Fruit fly (Drosophila melanogaster) whole organism, prepupa: ENCODE data around the gene CG43051.
A peak's percentile ranks its signal among the peaks of the same experiment; 100 is the strongest.

Experiments
- CG10669 ChIP-seq: fragments of 200-800 bp; sonication (Bioruptor generic); optimal IDR thresholded peaks from 3 replicates; lab custom pipeline; 2018; ENCODE audit warnings: missing biosample characterization, mild to moderate bottlenecking, missing genetic modification characterization, moderate library complexity
- CG11294 ChIP-seq: fragments of 200-800 bp; sonication (Bioruptor generic); IDR thresholded peaks from 2 replicates; pipeline ENCODE4 v1.3.6; 2022; ENCODE audit warnings: missing biosample characterization, missing genetic modification characterization
- CG11762 ChIP-seq: fragments of 200-800 bp; sonication (Bioruptor generic); optimal IDR thresholded peaks from 3 replicates; lab custom pipeline; 2016; ENCODE audit warnings: missing biosample characterization, missing genetic modification characterization; ENCODE audit not compliant: insufficient read depth
- CG11902 ChIP-seq: fragments of 200-800 bp; sonication (Bioruptor generic); optimal IDR thresholded peaks from 3 replicates; lab custom pipeline; 2016; ENCODE audit warnings: missing biosample characterization, missing genetic modification characterization
- CG15336 ChIP-seq: fragments of 200-800 bp; sonication (Bioruptor generic); IDR thresholded peaks from 2 replicates; pipeline ENCODE4 v1.3.6; 2022; ENCODE audit warnings: missing biosample characterization, missing genetic modification characterization
- CG16779 ChIP-seq: fragments of 200-800 bp; sonication (Bioruptor generic); optimal IDR thresholded peaks from 3 replicates; lab custom pipeline; 2017; ENCODE audit warnings: missing biosample characterization, mild to moderate bottlenecking, missing genetic modification characterization
- CG3032 ChIP-seq: fragments of 200-800 bp; optimal IDR thresholded peaks from 2 replicates; lab custom pipeline; 2019; ENCODE audit warnings: missing biosample characterization, mild to moderate bottlenecking, missing genetic modification characterization, moderate library complexity
- CG31627 ChIP-seq: fragments of 200-800 bp; sonication (Bioruptor generic); optimal IDR thresholded peaks from 3 replicates; lab custom pipeline; 2016; ENCODE audit warnings: missing biosample characterization, missing genetic modification characterization
- CG32006 ChIP-seq: fragments of 200-800 bp; sonication (Bioruptor generic); optimal IDR thresholded peaks from 3 replicates; lab custom pipeline; 2017; ENCODE audit warnings: missing biosample characterization, mild to moderate bottlenecking, missing genetic modification characterization
- CG34406 ChIP-seq: fragments of 200-800 bp; sonication (Bioruptor generic); optimal IDR thresholded peaks from 3 replicates; lab custom pipeline; 2016; ENCODE audit warnings: missing biosample characterization, missing genetic modification characterization
- CG4318 ChIP-seq: fragments of 200-800 bp; sonication (Bioruptor generic); optimal IDR thresholded peaks from 3 replicates; lab custom pipeline; 2017; ENCODE audit warnings: missing biosample characterization, mild to moderate bottlenecking, missing genetic modification characterization
- CG6163 ChIP-seq: fragments of 200-800 bp; sonication (Bioruptor generic); IDR thresholded peaks from 3 replicates; pipeline ENCODE4 v1.3.6; 2022; ENCODE audit warnings: missing biosample characterization, missing genetic modification characterization
- CG6276 ChIP-seq: fragments of 200-800 bp; sonication (Bioruptor generic); optimal IDR thresholded peaks from 2 replicates; lab custom pipeline; 2017; ENCODE audit warnings: missing biosample characterization, mild to moderate bottlenecking, missing genetic modification characterization
- CG6808 ChIP-seq: fragments of 200-800 bp; sonication (Bioruptor generic); optimal IDR thresholded peaks from 3 replicates; lab custom pipeline; 2017; ENCODE audit warnings: missing biosample characterization, missing genetic modification characterization, mild to moderate bottlenecking, moderate library complexity, missing genetic modification reagents
- CG6854 ChIP-seq: fragments of 200-800 bp; sonication (Bioruptor generic); optimal IDR thresholded peaks from 2 replicates; lab custom pipeline; 2017; ENCODE audit warnings: missing biosample characterization, mild to moderate bottlenecking, missing genetic modification characterization
- CG7368 ChIP-seq: fragments of 200-800 bp; sonication (Bioruptor generic); optimal IDR thresholded peaks from 3 replicates; lab custom pipeline; 2016; ENCODE audit warnings: missing biosample characterization, missing genetic modification characterization
- CG8319 ChIP-seq: fragments of 200-800 bp; sonication (Bioruptor generic); optimal IDR thresholded peaks from 3 replicates; lab custom pipeline; 2016; ENCODE audit warnings: missing biosample characterization, missing genetic modification characterization
- CG8632 ChIP-seq: fragments of 200-800 bp; sonication (Bioruptor generic); optimal IDR thresholded peaks from 3 replicates; lab custom pipeline; 2016; ENCODE audit warnings: missing biosample characterization, missing genetic modification characterization
- CG9139 ChIP-seq: fragments of 200-800 bp; sonication (Bioruptor generic); optimal IDR thresholded peaks from 3 replicates; lab custom pipeline; 2017; ENCODE audit warnings: missing biosample characterization, mild to moderate bottlenecking, missing genetic modification characterization
- Eip75B ChIP-seq: fragments of 200-800 bp; sonication (Bioruptor generic); optimal IDR thresholded peaks from 3 replicates; lab custom pipeline; 2016; ENCODE audit warnings: missing biosample characterization, missing genetic modification characterization
- Eip78C ChIP-seq: fragments of 200-800 bp; sonication (Bioruptor generic); peaks from one replicate; lab custom pipeline; 2016; ENCODE audit warnings: missing biosample characterization, missing genetic modification characterization
- Eip93F ChIP-seq: fragments of 200-800 bp; sonication (Bioruptor generic); optimal IDR thresholded peaks from 2 replicates; lab custom pipeline; 2016; ENCODE audit warnings: missing biosample characterization, mild to moderate bottlenecking, missing genetic modification characterization
- Ets21C ChIP-seq: fragments of 200-800 bp; sonication (Bioruptor generic); optimal IDR thresholded peaks from 3 replicates; lab custom pipeline; 2016; ENCODE audit warnings: missing biosample characterization, missing genetic modification characterization
- Ets96B ChIP-seq: fragments of 200-800 bp; optimal IDR thresholded peaks from 2 replicates; lab custom pipeline; 2019; ENCODE audit warnings: missing biosample characterization, mild to moderate bottlenecking, missing genetic modification characterization, moderate library complexity
- Gug ChIP-seq: fragments of 200-800 bp; sonication (Bioruptor generic); IDR thresholded peaks from 2 replicates; pipeline ENCODE4 v1.3.6; 2022; ENCODE audit warnings: missing biosample characterization, missing genetic modification characterization
- Hr38 ChIP-seq: sonication (Bioruptor generic); optimal IDR thresholded peaks from 2 replicates; lab custom pipeline; 2016; ENCODE audit warnings: missing biosample characterization, missing genetic modification characterization
- Hr4 ChIP-seq: fragments of 200-800 bp; sonication (Bioruptor generic); optimal IDR thresholded peaks from 3 replicates; lab custom pipeline; 2016; ENCODE audit warnings: missing biosample characterization, missing genetic modification characterization
- Lpt ChIP-seq: fragments of 200-800 bp; sonication (Bioruptor generic); optimal IDR thresholded peaks from 3 replicates; lab custom pipeline; 2016; ENCODE audit warnings: missing biosample characterization, missing genetic modification characterization
- OdsH ChIP-seq: fragments of 200-800 bp; sonication (Bioruptor generic); optimal IDR thresholded peaks from 3 replicates; lab custom pipeline; 2016; ENCODE audit warnings: missing biosample characterization, missing genetic modification characterization
- Smox ChIP-seq: fragments of 200-800 bp; sonication (Bioruptor generic); optimal IDR thresholded peaks from 3 replicates; lab custom pipeline; 2016; ENCODE audit warnings: missing biosample characterization, missing genetic modification characterization
- Sox102F ChIP-seq: fragments of 200-800 bp; sonication (Bioruptor generic); optimal IDR thresholded peaks from 2 replicates; lab custom pipeline; 2016; ENCODE audit warnings: missing biosample characterization, mild to moderate bottlenecking, missing genetic modification characterization
- Sox14 ChIP-seq: fragments of 200-800 bp; sonication (Bioruptor generic); optimal IDR thresholded peaks from 3 replicates; lab custom pipeline; 2016; ENCODE audit warnings: missing biosample characterization, missing genetic modification characterization
- Sox15 ChIP-seq: fragments of 200-800 bp; sonication (Bioruptor generic); optimal IDR thresholded peaks from 3 replicates; lab custom pipeline; 2016; ENCODE audit warnings: missing biosample characterization, missing genetic modification characterization
- achi ChIP-seq: fragments of 200-800 bp; sonication (Bioruptor generic); optimal IDR thresholded peaks from 3 replicates; lab custom pipeline; 2016; ENCODE audit warnings: missing biosample characterization, missing genetic modification characterization
- cyc ChIP-seq: fragments of 200-800 bp; sonication (Bioruptor generic); optimal IDR thresholded peaks from 3 replicates; lab custom pipeline; 2016; ENCODE audit warnings: missing biosample characterization, missing genetic modification characterization
- dac ChIP-seq: fragments of 200-800 bp; sonication (Bioruptor generic); optimal IDR thresholded peaks from 2 replicates; lab custom pipeline; 2017; ENCODE audit warnings: missing biosample characterization, mild to moderate bottlenecking, missing genetic modification characterization
- dsx ChIP-seq: fragments of 200-800 bp; optimal IDR thresholded peaks from 3 replicates; lab custom pipeline; 2019; ENCODE audit warnings: missing biosample characterization, mild to moderate bottlenecking, missing genetic modification characterization, moderate library complexity; ENCODE audit not compliant: poor library complexity, severe bottlenecking
- eg ChIP-seq: fragments of 200-800 bp; sonication (Bioruptor generic); IDR thresholded peaks from 3 replicates; pipeline ENCODE4 v1.3.6; 2022; ENCODE audit warnings: missing biosample characterization, missing genetic modification characterization
- esn ChIP-seq: fragments of 200-800 bp; sonication (Bioruptor generic); optimal IDR thresholded peaks from 2 replicates; lab custom pipeline; 2016; ENCODE audit warnings: missing biosample characterization, mild to moderate bottlenecking, missing genetic modification characterization, moderate library complexity
- fd59A ChIP-seq: fragments of 200-800 bp; sonication (Bioruptor generic); optimal IDR thresholded peaks from 2 replicates; lab custom pipeline; 2017; ENCODE audit warnings: missing biosample characterization, mild to moderate bottlenecking, missing genetic modification characterization, missing genetic modification reagents
- fd85E ChIP-seq: fragments of 200-800 bp; sonication (Bioruptor generic); optimal IDR thresholded peaks from 3 replicates; lab custom pipeline; 2016; ENCODE audit warnings: missing biosample characterization, missing genetic modification characterization
- fkh ChIP-seq: fragments of 200-800 bp; sonication (Bioruptor generic); optimal IDR thresholded peaks from 3 replicates; lab custom pipeline; 2017; ENCODE audit warnings: missing biosample characterization, mild to moderate bottlenecking, missing genetic modification characterization, moderate library complexity
- lz ChIP-seq: fragments of 200-800 bp; sonication (Bioruptor generic); optimal IDR thresholded peaks from 3 replicates; lab custom pipeline; 2016; ENCODE audit warnings: missing biosample characterization, missing genetic modification characterization
- net ChIP-seq: fragments of 200-800 bp; sonication (Bioruptor generic); optimal IDR thresholded peaks from 3 replicates; lab custom pipeline; 2016; ENCODE audit warnings: missing biosample characterization, missing genetic modification characterization
- pdm3 ChIP-seq: fragments of 200-800 bp; sonication (Bioruptor generic); optimal IDR thresholded peaks from 3 replicates; lab custom pipeline; 2016; ENCODE audit warnings: missing biosample characterization, missing genetic modification characterization
- salr ChIP-seq, 2 experiments: fragments of 200-800 bp; sonication (Bioruptor generic); optimal IDR thresholded peaks; 3 replicates each; lab custom pipeline; 2016 to 2018; ENCODE audit warnings: missing biosample characterization in 2 of 2, missing genetic modification characterization in 2 of 2, mild to moderate bottlenecking in 1 of 2
- spab ChIP-seq: fragments of 200-800 bp; sonication (Bioruptor generic); optimal IDR thresholded peaks from 2 replicates; lab custom pipeline; 2017; ENCODE audit warnings: missing biosample characterization, mild to moderate bottlenecking, missing genetic modification characterization, missing genetic modification reagents
- ss ChIP-seq, 2 experiments: fragments of 200-800 bp; sonication (Bioruptor generic); optimal IDR thresholded peaks; 2 replicates in 1 of 2; 3 replicates in 1 of 2; lab custom pipeline; 2017 to 2018; ENCODE audit warnings: mild to moderate bottlenecking in 2 of 2, missing biosample characterization in 2 of 2, missing genetic modification characterization in 2 of 2, moderate library complexity in 1 of 2
- svp ChIP-seq: fragments of 200-800 bp; sonication (Bioruptor generic); peaks from one replicate; lab custom pipeline; 2016; ENCODE audit warnings: missing biosample characterization, missing genetic modification characterization
- topi ChIP-seq: fragments of 200-800 bp; sonication (Bioruptor generic); optimal IDR thresholded peaks from 3 replicates; lab custom pipeline; 2016; ENCODE audit warnings: missing biosample characterization, missing genetic modification characterization

CG43051 gene

dm6 chr2L:12546043-12546942, 38.6 kb downstream of the CG43051 start, which contains the start of gene bun:
bun (minus strand) TSS chr2L:12546611.
- TF ChIP-seq Hr38 (GFP tag; lab: Kevin White, UChicago) (no peak), OdsH (GFP tag; lab: Kevin White, UChicago) (no peak), salr (GFP tag; optimal IDR thresholded peaks at IDR 0.05; lab: Kevin White, UChicago) (no peak), CG6276 (GFP tag; lab: Kevin White, UChicago) (no peak), CG9139 (no peak), Sox15 (GFP tag; lab: Kevin White, UChicago) (no peak), cyc (GFP tag; lab: Kevin White, UChicago) (no peak), CG8319 (GFP tag; lab: Kevin White, UChicago) (no peak), CG7368 (GFP tag; lab: Kevin White, UChicago) (no peak), CG11902 (GFP tag; lab: Kevin White, UChicago) (no peak), ss (GFP tag; optimal IDR thresholded peaks at IDR 0.05; lab: Kevin White, UChicago) (peak in 1 of 2 experiments; percentile 30), topi (GFP tag; lab: Kevin White, UChicago) (no peak), CG11294 (no peak), CG6808 (GFP tag; lab: Kevin White, UChicago) (no peak), Sox14 (no peak), CG4318 (GFP tag; lab: Kevin White, UChicago) (no peak), Gug (GFP tag; lab: Robert Waterston, UW) (no peak), Eip78C (GFP tag; lab: Kevin White, UChicago) (peak; percentile 73), CG11762 (GFP tag; lab: Kevin White, UChicago) (no peak), achi (GFP tag; lab: Kevin White, UChicago) (no peak), Ets21C (GFP tag; lab: Kevin White, UChicago) (no peak), fkh (GFP tag; lab: Kevin White, UChicago) (peak; percentile 43), lz (no peak), net (peak; percentile 19), CG15336 (GFP tag; lab: Robert Waterston, UW) (no peak), spab (no peak), Sox102F (GFP tag; lab: Kevin White, UChicago) (no peak), Hr4 (GFP tag; lab: Kevin White, UChicago) (no peak), dac (GFP tag; lab: Kevin White, UChicago) (no peak), fd85E (no peak), Eip93F (GFP tag; lab: Kevin White, UChicago) (no peak), esn (GFP tag; lab: Kevin White, UChicago) (no peak), CG8632 (no peak), eg (GFP tag; lab: Robert Waterston, UW) (no peak), fd59A (GFP tag; lab: Kevin White, UChicago) (no peak), svp (peak; percentile 36), CG31627 (GFP tag; lab: Kevin White, UChicago) (no peak), CG32006 (no peak), Eip75B (GFP tag; lab: Kevin White, UChicago) (no peak), CG6163 (GFP tag; lab: Robert Waterston, UW) (no peak), Lpt (GFP tag; lab: Kevin White, UChicago) (no peak), Ets96B (no peak), pdm3 (GFP tag; lab: Kevin White, UChicago) (no peak), dsx (GFP tag; lab: Kevin White, UChicago) (peak; percentile 1), CG10669 (GFP tag; lab: Kevin White, UChicago) (no peak), CG6854 (GFP tag; lab: Kevin White, UChicago) (peak; percentile 9), CG3032 (tag; lab: Kevin White, UChicago) (no peak), Smox (GFP tag; lab: Kevin White, UChicago) (no peak), CG34406 (GFP tag; lab: Kevin White, UChicago) (no peak), CG16779 (tag; lab: Kevin White, UChicago) (peak; percentile 35)
